Worm (Caenorhabditis elegans) whole organism, L3 larva: ENCODE measurements around the gene F53H4.2.
A peak's percentile ranks its signal among the peaks of the same experiment; 100 is the strongest.

Experiments
- R02D3.7 ChIP-seq: fragments of 150-350 bp; optimal IDR thresholded peaks from 2 replicates; lab custom pipeline; 2014; ENCODE audit warnings: missing biosample characterization, missing genetic modification characterization
- ZK546.5 ChIP-seq: sonication (generic microtip); optimal IDR thresholded peaks from 2 replicates; lab custom pipeline; 2017; ENCODE audit warnings: missing biosample characterization, missing genetic modification characterization
- aly-2 ChIP-seq: fragments of 150-350 bp; optimal IDR thresholded peaks from 2 replicates; lab custom pipeline; 2014; ENCODE audit warnings: missing biosample characterization, missing genetic modification characterization
- ama-1 ChIP-seq: fragments of 150-350 bp; optimal IDR thresholded peaks from 2 replicates; lab custom pipeline; 2018
- ceh-16 ChIP-seq: sonication (generic microtip); optimal IDR thresholded peaks from 2 replicates; lab custom pipeline; 2017; ENCODE audit warnings: missing biosample characterization, missing genetic modification characterization
- ceh-28 ChIP-seq: fragments of 150-350 bp; optimal IDR thresholded peaks from 2 replicates; lab custom pipeline; 2014; ENCODE audit warnings: missing biosample characterization, missing genetic modification reagents, missing genetic modification characterization
- ceh-9 ChIP-seq: sonication (generic microtip); optimal IDR thresholded peaks from 2 replicates; lab custom pipeline; 2018; ENCODE audit warnings: missing biosample characterization, missing genetic modification characterization
- daf-12 ChIP-seq: fragments of 150-350 bp; optimal IDR thresholded peaks from 2 replicates; lab custom pipeline; 2014; ENCODE audit warnings: missing biosample characterization, missing genetic modification reagents, missing genetic modification characterization
- egl-27 ChIP-seq: sonication (generic microtip); optimal IDR thresholded peaks from 4 replicates; lab custom pipeline; 2017; ENCODE audit warnings: missing biosample characterization, missing genetic modification reagents, missing genetic modification characterization
- egl-5 ChIP-seq: fragments of 150-350 bp; optimal IDR thresholded peaks from 2 replicates; lab custom pipeline; 2017; ENCODE audit warnings: missing biosample characterization, missing genetic modification reagents, missing genetic modification characterization, inconsistent platforms
- elt-2 ChIP-seq: sonication (generic microtip); optimal IDR thresholded peaks from 2 replicates; lab custom pipeline; 2016; ENCODE audit warnings: missing genetic modification reagents, mild to moderate bottlenecking, missing genetic modification characterization, missing compliant biosample characterization
- elt-3 ChIP-seq, 3 experiments: fragments of 150-350 bp in 1 of 3; sonication (generic microtip) in 2 of 3; optimal IDR thresholded peaks; 2 replicates in 2 of 3; 4 replicates in 1 of 3; lab custom pipeline; 2014 to 2017; ENCODE audit warnings: missing biosample characterization in 3 of 3, missing genetic modification characterization in 3 of 3
- eor-1 ChIP-seq, 2 experiments: fragments of 150-350 bp; optimal IDR thresholded peaks; 2 replicates each; lab custom pipeline; 2014 to 2018; ENCODE audit warnings: missing biosample characterization in 2 of 2, missing genetic modification characterization in 2 of 2
- fkh-10 ChIP-seq: sonication (generic microtip); optimal IDR thresholded peaks from 2 replicates; lab custom pipeline; 2017; ENCODE audit warnings: missing biosample characterization, missing genetic modification reagents, missing genetic modification characterization
- fkh-2 ChIP-seq: fragments of 150-350 bp; optimal IDR thresholded peaks from 2 replicates; lab custom pipeline; 2014; ENCODE audit warnings: missing biosample characterization, missing genetic modification reagents, missing genetic modification characterization
- fos-1 ChIP-seq: fragments of 150-350 bp; optimal IDR thresholded peaks from 2 replicates; lab custom pipeline; 2014; ENCODE audit warnings: missing biosample characterization, missing genetic modification characterization
- hmg-11 ChIP-seq: sonication (generic microtip); optimal IDR thresholded peaks from 2 replicates; lab custom pipeline; 2016; ENCODE audit warnings: missing genetic modification characterization, missing compliant biosample characterization
- jun-1 ChIP-seq: fragments of 150-350 bp; optimal IDR thresholded peaks from 2 replicates; lab custom pipeline; 2014; ENCODE audit warnings: missing biosample characterization, missing genetic modification reagents, missing genetic modification characterization
- lin-15B ChIP-seq: fragments of 150-350 bp; optimal IDR thresholded peaks from 2 replicates; lab custom pipeline; 2014; ENCODE audit warnings: missing biosample characterization, missing genetic modification characterization
- lin-39 ChIP-seq: fragments of 150-350 bp; optimal IDR thresholded peaks from 2 replicates; lab custom pipeline; 2018; ENCODE audit warnings: missing biosample characterization, missing genetic modification reagents, missing genetic modification characterization
- lsy-12 ChIP-seq: sonication (generic microtip); optimal IDR thresholded peaks from 2 replicates; lab custom pipeline; 2016; ENCODE audit warnings: mild to moderate bottlenecking, missing genetic modification characterization, missing compliant biosample characterization
- mdl-1 ChIP-seq: fragments of 150-350 bp; optimal IDR thresholded peaks from 2 replicates; lab custom pipeline; 2014; ENCODE audit warnings: missing biosample characterization, missing genetic modification characterization
- mml-1 ChIP-seq: fragments of 150-350 bp; sonication (generic microtip); optimal IDR thresholded peaks from 3 replicates; lab custom pipeline; 2014; ENCODE audit warnings: missing biosample characterization, missing genetic modification characterization
- nfya-1 ChIP-seq: sonication (generic microtip); optimal IDR thresholded peaks from 2 replicates; lab custom pipeline; 2017; ENCODE audit warnings: missing genetic modification characterization, mild to moderate bottlenecking, missing compliant biosample characterization, antibody characterized with exemption, moderate library complexity; ENCODE audit not compliant: insufficient read depth
- nhr-11 ChIP-seq: fragments of 150-350 bp; optimal IDR thresholded peaks from 2 replicates; lab custom pipeline; 2014; ENCODE audit warnings: missing biosample characterization, missing genetic modification characterization
- nhr-23 ChIP-seq: fragments of 150-350 bp; optimal IDR thresholded peaks from 2 replicates; lab custom pipeline; 2014; ENCODE audit warnings: missing biosample characterization, missing genetic modification reagents, missing genetic modification characterization
- nhr-237 ChIP-seq: fragments of 150-350 bp; optimal IDR thresholded peaks from 2 replicates; lab custom pipeline; 2014; ENCODE audit warnings: missing biosample characterization, missing genetic modification characterization
- nhr-25 ChIP-seq: sonication (generic microtip); optimal IDR thresholded peaks from 2 replicates; lab custom pipeline; 2017; ENCODE audit warnings: missing biosample characterization, missing genetic modification characterization
- nhr-43 ChIP-seq: sonication (generic microtip); optimal IDR thresholded peaks from 2 replicates; lab custom pipeline; 2016; ENCODE audit warnings: mild to moderate bottlenecking, missing genetic modification characterization, missing compliant biosample characterization; ENCODE audit not compliant: poor library complexity, severe bottlenecking
- nhr-76 ChIP-seq: fragments of 150-350 bp; sonication (generic microtip); optimal IDR thresholded peaks from 5 replicates; lab custom pipeline; 2014; ENCODE audit warnings: missing biosample characterization, missing genetic modification characterization
- nhr-77 ChIP-seq: fragments of 150-350 bp; optimal IDR thresholded peaks from 2 replicates; lab custom pipeline; 2014; ENCODE audit warnings: missing biosample characterization, missing genetic modification characterization
- pha-4 ChIP-seq: fragments of 150-350 bp; optimal IDR thresholded peaks from 2 replicates; lab custom pipeline; 2014; ENCODE audit warnings: missing biosample characterization, missing genetic modification reagents, missing genetic modification characterization
- pqm-1 ChIP-seq: fragments of 150-350 bp; optimal IDR thresholded peaks from 2 replicates; lab custom pipeline; 2017; ENCODE audit warnings: missing biosample characterization, missing genetic modification characterization, inconsistent platforms
- sea-2 ChIP-seq: fragments of 150-350 bp; sonication (generic microtip); optimal IDR thresholded peaks from 4 replicates; lab custom pipeline; 2014; ENCODE audit warnings: missing biosample characterization, missing genetic modification reagents, missing genetic modification characterization
- skn-1 ChIP-seq: fragments of 150-350 bp; optimal IDR thresholded peaks from 2 replicates; lab custom pipeline; 2014; ENCODE audit warnings: missing biosample characterization, missing genetic modification characterization
- snpc-4 ChIP-seq: fragments of 150-350 bp; optimal IDR thresholded peaks from 2 replicates; lab custom pipeline; 2014; ENCODE audit warnings: missing biosample characterization, missing genetic modification characterization
- tbx-2 ChIP-seq: sonication (generic microtip); optimal IDR thresholded peaks from 2 replicates; lab custom pipeline; 2016; ENCODE audit warnings: mild to moderate bottlenecking, missing genetic modification characterization, missing compliant biosample characterization
- unc-39 ChIP-seq: sonication (generic microtip); optimal IDR thresholded peaks from 4 replicates; lab custom pipeline; 2017; ENCODE audit warnings: missing biosample characterization, missing genetic modification characterization
- zag-1 ChIP-seq: fragments of 150-350 bp; optimal IDR thresholded peaks from 2 replicates; lab custom pipeline; 2014; ENCODE audit warnings: missing biosample characterization, missing genetic modification characterization
- ztf-11 ChIP-seq: fragments of 150-350 bp; optimal IDR thresholded peaks from 2 replicates; lab custom pipeline; 2014; ENCODE audit warnings: missing biosample characterization, missing genetic modification characterization
- ztf-4 ChIP-seq: fragments of 150-350 bp; optimal IDR thresholded peaks from 2 replicates; lab custom pipeline; 2014; ENCODE audit warnings: missing biosample characterization, missing genetic modification characterization

F53H4.2 gene

DNA sequence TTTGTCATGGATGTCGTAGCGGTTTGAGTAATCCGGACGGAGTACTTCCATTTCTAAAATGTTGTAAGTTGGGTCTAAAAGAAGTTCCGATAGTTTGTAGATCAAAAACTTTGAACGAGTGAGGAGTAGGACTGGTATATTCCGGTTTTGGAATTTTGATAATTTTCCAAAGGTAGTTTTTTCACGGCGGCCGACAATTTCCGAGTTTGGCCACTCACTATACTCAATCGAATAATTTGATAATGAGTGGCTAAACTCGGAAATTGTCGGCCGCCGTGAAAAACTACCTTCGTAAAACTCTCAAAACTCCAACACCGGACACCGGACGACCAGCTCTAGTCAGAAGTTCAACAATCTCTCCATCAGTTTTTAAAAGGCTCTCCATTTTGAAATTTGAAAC is 12.6 kb upstream of the F53H4.2 start:
- TF ChIP-seq lin-15B (no peak), ceh-28 (tag; lab: Kevin White, UChicago) (no peak), nhr-77 (tag; lab: Kevin White, UChicago) (no peak), ama-1 (no peak), nhr-237 (tag; lab: Kevin White, UChicago) (no peak), skn-1 (tag; lab: Kevin White, UChicago) (no peak), jun-1 (tag; lab: Kevin White, UChicago) (no peak), ceh-9 (tag; lab: Kevin White, UChicago) (no peak), fkh-10 (GFP tag; lab: Kevin White, UChicago) (no peak), fkh-2 (tag; lab: Kevin White, UChicago) (no peak), fos-1 (tag; lab: Kevin White, UChicago) (no peak), sea-2 (no peak), ztf-11 (tag; lab: Kevin White, UChicago) (no peak), ztf-4 (tag; lab: Kevin White, UChicago) (no peak), nhr-11 (no peak), elt-2 (tag; lab: Kevin White, UChicago) (no peak), ZK546.5 (tag; lab: Kevin White, UChicago) (no peak), zag-1 (no peak)

DNA sequence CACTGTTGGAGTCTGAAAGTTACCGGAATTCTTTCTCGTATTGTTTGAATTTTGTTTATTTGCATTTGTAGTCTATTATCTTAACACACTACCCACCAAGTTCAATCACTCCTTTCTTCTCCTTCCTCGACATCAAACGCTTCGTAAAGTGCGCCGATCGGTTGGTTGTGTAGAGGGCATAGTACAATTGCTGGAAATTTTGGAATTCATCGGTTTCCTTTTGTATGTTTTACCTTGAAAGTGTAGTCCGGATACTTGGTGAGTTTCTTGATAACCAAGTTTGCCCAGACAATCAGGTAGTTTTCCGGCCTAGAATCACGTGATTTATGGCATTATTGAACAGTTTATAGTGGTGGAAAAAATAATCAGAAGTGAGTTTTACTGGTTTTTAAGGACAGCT is 10.4 kb upstream of the F53H4.2 start:
- TF ChIP-seq skn-1 (tag; lab: Kevin White, UChicago) (no peak), elt-2 (tag; lab: Kevin White, UChicago) (peak; percentile 71), pqm-1 (tag; lab: Kevin White, UChicago) (peak; percentile 5)

DNA sequence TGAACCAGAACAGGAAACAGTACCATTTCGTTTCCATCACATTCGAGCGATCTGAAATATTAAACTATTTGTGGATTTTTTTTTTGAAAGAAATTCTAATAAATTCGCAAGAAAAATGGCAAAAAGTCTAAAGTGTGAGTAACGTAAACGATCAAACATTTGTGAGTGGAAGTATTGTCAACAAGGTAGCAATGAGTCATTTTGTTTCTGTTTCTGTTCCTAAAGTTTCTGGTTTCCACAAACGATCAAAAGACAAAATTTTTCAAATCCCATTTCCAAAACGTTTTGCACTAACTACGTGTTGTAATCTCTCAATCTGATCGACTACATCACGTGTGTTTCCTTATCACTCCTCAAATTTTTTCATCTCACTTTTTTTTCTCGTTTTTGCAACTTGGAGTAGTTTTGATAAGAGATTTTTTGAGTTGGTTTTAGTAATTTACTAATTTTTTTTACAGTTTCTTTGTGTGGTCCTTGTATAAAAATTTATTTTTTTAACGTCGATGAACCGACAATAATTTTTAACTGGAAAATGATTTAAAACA is 9.3 kb upstream of the F53H4.2 start, which contains the start of gene F59F4.3:
TSS of gene F59F4.3 (minus strand) at position 51 of the 545 bp plus-strand sequence.
- TF ChIP-seq elt-2 (tag; lab: Kevin White, UChicago) (peak; percentile 61), pha-4 (peak; percentile 29), lin-39 (tag; lab: Kevin White, UChicago) (no peak)

DNA sequence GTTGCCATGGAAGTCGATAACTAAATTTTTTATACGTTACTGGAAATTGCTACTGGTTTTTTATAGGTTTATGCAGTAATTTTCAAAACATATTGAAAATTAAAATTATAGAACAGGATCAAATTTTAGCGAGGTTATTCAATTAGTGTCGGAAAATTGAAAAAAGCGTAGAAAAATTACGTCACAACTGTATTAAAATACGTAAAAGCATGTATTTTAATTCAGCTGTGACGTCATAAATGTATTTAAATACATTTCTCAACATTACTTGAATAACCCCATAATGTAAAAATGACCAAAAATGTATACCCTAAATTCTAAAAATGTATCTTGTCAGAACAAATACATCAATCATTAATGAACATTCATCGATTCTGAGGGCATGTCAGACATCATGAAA is 8.1 kb upstream of the F53H4.2 start:
- TF ChIP-seq nhr-76 (tag; lab: Kevin White, UChicago), result no peak
- TF ChIP-seq fkh-2 (tag; lab: Kevin White, UChicago), result no peak
- TF ChIP-seq ceh-9 (tag; lab: Kevin White, UChicago), result no peak
- TF ChIP-seq nhr-23, result no peak

DNA sequence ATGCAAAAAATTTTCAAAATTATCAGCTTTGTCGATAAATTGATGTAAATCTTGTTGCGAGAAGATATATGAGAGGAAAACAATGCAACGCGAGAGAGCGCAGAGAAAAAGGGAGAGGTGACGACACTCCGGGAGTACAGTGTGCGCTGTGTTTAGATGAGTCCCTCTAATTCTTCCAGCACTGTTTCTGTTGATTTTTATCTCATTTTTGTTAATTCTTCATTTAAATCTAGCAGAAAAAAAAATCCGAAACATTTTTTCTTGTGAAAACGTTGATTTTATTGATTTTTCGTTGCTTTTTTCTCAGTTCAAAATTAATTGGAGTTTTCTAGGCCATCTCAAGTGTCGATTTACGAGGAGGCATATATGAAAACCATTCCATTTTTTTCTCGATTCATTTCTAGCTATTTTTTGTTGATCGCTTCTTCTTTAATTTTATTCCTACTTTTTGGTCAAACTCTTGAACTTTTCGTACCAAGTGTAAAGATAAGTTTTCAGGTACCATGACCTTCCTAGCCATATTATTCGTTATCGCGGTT is 7.5 kb upstream of the F53H4.2 start, which contains the start of gene acl-1:
TSS of gene acl-1 (plus strand) at position 489 of the 539 bp plus-strand sequence.
- TF ChIP-seq lin-39 (tag; lab: Kevin White, UChicago) (peak; percentile 25), lsy-12 (peak; percentile 96), eor-1 (tag; optimal IDR thresholded peaks at IDR 0.05; lab: Kevin White, UChicago) (no peak), nfya-1 (peak; percentile 57), fos-1 (tag; lab: Kevin White, UChicago) (peak; percentile 9), mdl-1 (tag; lab: Kevin White, UChicago) (peak; percentile 8), skn-1 (tag; lab: Kevin White, UChicago) (no peak), R02D3.7 (tag; lab: Kevin White, UChicago) (peak; percentile 97), pha-4 (peak; percentile 80), egl-5 (tag; lab: Kevin White, UChicago) (no peak), ceh-16 (tag; lab: Kevin White, UChicago) (no peak), lin-15B (peak; percentile 82), nhr-76 (tag; lab: Kevin White, UChicago) (no peak), ceh-28 (tag; lab: Kevin White, UChicago) (peak; percentile 48), zag-1 (peak; percentile 2), unc-39 (tag; lab: Kevin White, UChicago) (no peak), fkh-10 (GFP tag; lab: Kevin White, UChicago) (peak; percentile 79), snpc-4 (tag; lab: Kevin White, UChicago) (peak; percentile 62), ztf-4 (tag; lab: Kevin White, UChicago) (no peak), daf-12 (no peak), aly-2 (tag; lab: Kevin White, UChicago) (no peak), nhr-25 (tag; lab: Kevin White, UChicago) (peak; percentile 22), nhr-23 (peak; percentile 47), egl-27 (tag; lab: Kevin White, UChicago) (no peak), elt-3 (tag; optimal IDR thresholded peaks at IDR 0.05; lab: Kevin White, UChicago) (no peak), nhr-43 (tag; lab: Kevin White, UChicago) (peak; percentile 93), tbx-2 (tag; lab: Kevin White, UChicago) (peak; percentile 43), jun-1 (tag; lab: Kevin White, UChicago) (peak; percentile 4), mml-1 (tag; lab: Kevin White, UChicago) (no peak), elt-2 (tag; lab: Kevin White, UChicago) (peak; percentile 34), hmg-11 (tag; lab: Kevin White, UChicago) (peak; percentile 97)
